Fruit fly (Drosophila melanogaster): ENCODE measurements around the gene CG9853.
A peak's percentile ranks its signal among the peaks of the same experiment; 100 is the strongest.

The CG9853 gene

DNA sequence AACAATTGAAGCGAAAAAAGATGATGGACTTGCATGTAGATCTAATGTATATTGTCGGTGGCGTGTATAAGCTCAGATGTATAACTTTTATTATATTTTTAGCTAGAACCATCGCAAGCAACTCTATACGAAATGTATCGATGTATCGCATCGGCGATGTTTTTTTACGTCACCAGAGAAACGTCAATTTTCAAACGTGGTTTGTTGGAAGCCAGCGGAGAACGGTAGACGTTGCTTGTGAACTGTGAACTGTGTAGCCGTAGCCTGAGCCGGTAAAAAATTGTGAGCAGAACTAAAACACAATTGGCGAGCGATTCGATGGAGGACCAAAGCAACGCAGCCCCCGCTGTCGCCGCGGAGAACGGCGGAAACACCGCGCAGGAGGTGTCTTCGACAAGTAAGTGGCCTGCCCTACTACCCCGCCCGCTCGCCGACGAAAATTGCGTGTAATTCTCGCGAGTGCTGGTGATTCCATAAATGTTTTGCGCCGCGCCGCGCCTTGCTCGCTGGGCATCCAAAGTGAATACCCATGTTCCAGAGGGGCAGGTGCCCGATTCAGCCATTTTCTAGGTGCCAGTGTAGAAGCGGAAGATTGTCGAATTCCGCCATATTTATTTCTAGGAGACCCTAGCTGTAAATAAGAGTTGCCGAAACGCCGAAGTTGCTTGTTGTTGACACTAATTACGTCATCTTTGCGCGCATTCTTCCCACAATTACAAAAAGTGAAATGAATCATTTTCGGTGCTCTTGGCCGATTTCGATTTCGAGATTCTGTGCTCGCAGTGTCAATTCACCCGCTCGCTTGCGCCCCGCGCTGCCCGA, 1.3 kb upstream of the CG9853 start, which contains the start of gene lost (continued):
- TF ChIP-seq en (GFP tag; optimal IDR thresholded peaks at IDR 0.05) (no peak), unpg (GFP tag; optimal IDR thresholded peaks at IDR 0.05) (no peak), croc (GFP tag; conservative IDR thresholded peaks at IDR 0.05) (no peak), CG11504 (tag; optimal IDR thresholded peaks at IDR 0.05) (no peak), hb (GFP tag; IDR thresholded peaks at IDR 0.05; ENCODE audit: partially characterized antibody) (peak; percentile 98), dmrt11E (tag; optimal IDR thresholded peaks at IDR 0.05) (no peak), CG9437 (GFP tag; optimal IDR thresholded peaks at IDR 0.05) (peak; percentile 98), ERR (GFP tag; optimal IDR thresholded peaks at IDR 0.05) (no peak), D19A (tag; optimal IDR thresholded peaks at IDR 0.05) (peak; percentile 3), Rfx (GFP tag; IDR thresholded peaks at IDR 0.05) (peak; percentile 72), CG7786 (GFP tag; optimal IDR thresholded peaks at IDR 0.05) (no peak), HLH54F (GFP tag; optimal IDR thresholded peaks at IDR 0.05) (no peak), fd96Cb (tag; optimal IDR thresholded peaks at IDR 0.05) (no peak), Asciz (GFP tag; optimal IDR thresholded peaks at IDR 0.05) (no peak), CG13424 (tag; optimal IDR thresholded peaks at IDR 0.05) (peak; percentile 7), CTCF (GFP tag; optimal IDR thresholded peaks at IDR 0.05) (peak; percentile 74), Mes4 (GFP tag; optimal IDR thresholded peaks at IDR 0.05) (no peak), cwo (GFP tag; optimal IDR thresholded peaks at IDR 0.05) (no peak), hkb (optimal IDR thresholded peaks at IDR 0.05) (no peak), hkb (GFP tag; IDR thresholded peaks at IDR 0.05) (no peak), CG5245 (GFP tag; optimal IDR thresholded peaks at IDR 0.05) (no peak), Spps (tag; optimal IDR thresholded peaks at IDR 0.05) (no peak), CG8944 (GFP tag; optimal IDR thresholded peaks at IDR 0.05) (no peak), Dll (GFP tag; IDR thresholded peaks at IDR 0.05; ENCODE audit: partially characterized antibody) (peak; percentile 97), CG5180 (GFP tag; optimal IDR thresholded peaks at IDR 0.05) (peak; percentile 61), prd (optimal IDR thresholded peaks at IDR 0.05) (no peak), prd (GFP tag; IDR thresholded peaks at IDR 0.05) (no peak), Dip3 (GFP tag; optimal IDR thresholded peaks at IDR 0.05) (no peak), NC2β (GFP tag; optimal IDR thresholded peaks at IDR 0.05) (no peak), CG9876 (GFP tag; optimal IDR thresholded peaks at IDR 0.05) (no peak), CG13894 (tag; optimal IDR thresholded peaks at IDR 0.05) (peak; percentile 61), kay (GFP tag; optimal IDR thresholded peaks at IDR 0.05) (no peak), CG6654 (GFP tag; optimal IDR thresholded peaks at IDR 0.05) (no peak), dysf (GFP tag; IDR thresholded peaks at IDR 0.05) (peak; percentile 26; the same call in 1 of the 3 replicates), jumu (GFP tag; optimal IDR thresholded peaks at IDR 0.05) (no peak), CG3847 (GFP tag; IDR thresholded peaks at IDR 0.05) (peak; percentile 27; the same call in 1 of the 2 replicates), sima (GFP tag; optimal IDR thresholded peaks at IDR 0.05) (no peak), ewg (GFP tag; optimal IDR thresholded peaks at IDR 0.05) (peak; percentile 28), CG3838 (GFP tag; optimal IDR thresholded peaks at IDR 0.05) (no peak), gsb-n (tag; optimal IDR thresholded peaks at IDR 0.05) (peak; percentile 15), zf30C (GFP tag; optimal IDR thresholded peaks at IDR 0.05) (no peak), Sox100B (GFP tag; optimal IDR thresholded peaks at IDR 0.05) (no peak), kni (GFP tag; optimal IDR thresholded peaks at IDR 0.05) (no peak), ato (GFP tag; IDR thresholded peaks at IDR 0.05; ENCODE audit: partially characterized antibody) (peak; percentile 96), vfl (GFP tag; optimal IDR thresholded peaks at IDR 0.05) (no peak), pnt (GFP tag; optimal IDR thresholded peaks at IDR 0.05) (no peak), ranshi (GFP tag; IDR thresholded peaks at IDR 0.05) (no peak), CG4854 (GFP tag; optimal IDR thresholded peaks at IDR 0.05) (no peak), pros (GFP tag; optimal IDR thresholded peaks at IDR 0.05) (no peak), chm (GFP tag; IDR thresholded peaks at IDR 0.05) (no peak), CG6272 (GFP tag; IDR thresholded peaks at IDR 0.05) (peak; percentile 41; the same call in 1 of the 2 replicates)

Measured in whole organism, embryonic.